Fruit fly (Drosophila melanogaster) whole organism, embryonic: ENCODE results near the gene Bmcp.

ENCODE experiments used
- Ada2b ChIP-seq: fragments of 200-800 bp; sonication (Bioruptor generic); IDR thresholded peaks from 2 replicates; pipeline ENCODE4 v1.3.6; 2022; ENCODE audit warnings: missing biosample characterization, missing genetic modification characterization
- CG1024 ChIP-seq: fragments of 200-800 bp; sonication (Bioruptor generic); IDR thresholded peaks from 2 replicates; pipeline ENCODE4 v1.3.6; 2022; ENCODE audit warnings: missing biosample characterization, missing genetic modification characterization
- CG10366 ChIP-seq: fragments of 200-800 bp; sonication (Bioruptor generic); IDR thresholded peaks from 2 replicates; pipeline ENCODE4 v1.3.6; 2022; ENCODE audit warnings: missing biosample characterization, missing genetic modification characterization
- CG10543 ChIP-seq: fragments of 200-800 bp; sonication (Bioruptor generic); optimal IDR thresholded peaks from 3 replicates; lab custom pipeline; 2017; ENCODE audit warnings: missing biosample characterization, mild to moderate bottlenecking, missing genetic modification characterization, moderate library complexity
- CG12219 ChIP-seq: fragments of 200-800 bp; sonication (Bioruptor generic); optimal IDR thresholded peaks from 3 replicates; lab custom pipeline; 2018; ENCODE audit warnings: missing biosample characterization, mild to moderate bottlenecking, missing genetic modification characterization
- CG12659 ChIP-seq: fragments of 200-800 bp; sonication (Bioruptor generic); optimal IDR thresholded peaks from 3 replicates; lab custom pipeline; 2017; ENCODE audit warnings: mild to moderate bottlenecking, missing biosample characterization, missing genetic modification reagents, missing genetic modification characterization
- CG17912 ChIP-seq: fragments of 200-800 bp; sonication (Bioruptor generic); optimal IDR thresholded peaks from 2 replicates; lab custom pipeline; 2018; ENCODE audit warnings: missing biosample characterization, mild to moderate bottlenecking, missing genetic modification characterization
- CG2120 ChIP-seq: fragments of 200-800 bp; sonication (Bioruptor generic); optimal IDR thresholded peaks from 3 replicates; lab custom pipeline; 2016; ENCODE audit warnings: missing biosample characterization, missing genetic modification characterization
- CG2129 ChIP-seq: fragments of 200-800 bp; sonication (Bioruptor generic); IDR thresholded peaks from 2 replicates; pipeline ENCODE4 v1.3.6; 2022; ENCODE audit warnings: missing biosample characterization, missing genetic modification characterization; ENCODE audit not compliant: partially characterized antibody
- CG30431 ChIP-seq: fragments of 200-800 bp; sonication (Bioruptor generic); optimal IDR thresholded peaks from 2 replicates; lab custom pipeline; 2017; ENCODE audit warnings: missing biosample characterization, missing genetic modification characterization
- CG31441 ChIP-seq: fragments of 200-800 bp; sonication (Bioruptor generic); IDR thresholded peaks from 2 replicates; pipeline ENCODE4 v1.3.6; 2022; ENCODE audit warnings: missing biosample characterization, missing genetic modification characterization
- CG32767 ChIP-seq: fragments of 200-800 bp; sonication (Bioruptor generic); IDR thresholded peaks from 2 replicates; pipeline ENCODE4 v1.3.6; 2022; ENCODE audit warnings: missing biosample characterization, missing genetic modification characterization
- CG34422 ChIP-seq: fragments of 200-800 bp; sonication (Bioruptor generic); IDR thresholded peaks from 3 replicates; pipeline ENCODE4 v1.3.6; 2022; ENCODE audit warnings: missing biosample characterization, missing genetic modification characterization
- CG8359 ChIP-seq: fragments of 200-800 bp; sonication (Bioruptor generic); optimal IDR thresholded peaks from 2 replicates; lab custom pipeline; 2017; ENCODE audit warnings: missing biosample characterization, mild to moderate bottlenecking, missing genetic modification characterization, borderline replicate concordance
- CG8944 ChIP-seq: fragments of 200-800 bp; sonication (Bioruptor generic); optimal IDR thresholded peaks from 3 replicates; lab custom pipeline; 2016; ENCODE audit warnings: missing biosample characterization, missing genetic modification characterization
- CG9797 ChIP-seq: fragments of 200-800 bp; sonication (Bioruptor generic); optimal IDR thresholded peaks from 3 replicates; lab custom pipeline; 2018; ENCODE audit warnings: missing biosample characterization, mild to moderate bottlenecking, missing genetic modification characterization
- D19A ChIP-seq: fragments of 200-800 bp; optimal IDR thresholded peaks from 3 replicates; lab custom pipeline; 2019; ENCODE audit warnings: missing biosample characterization, mild to moderate bottlenecking, missing genetic modification characterization, moderate library complexity
- Dad ChIP-seq: fragments of 200-800 bp; sonication (Bioruptor generic); optimal IDR thresholded peaks from 3 replicates; lab custom pipeline; 2016; ENCODE audit warnings: missing biosample characterization, missing genetic modification characterization
- Doc2 ChIP-seq: fragments of 200-800 bp; sonication (Bioruptor generic); IDR thresholded peaks from 2 replicates; pipeline ENCODE4 v1.3.6; 2022; ENCODE audit warnings: missing biosample characterization, missing genetic modification characterization
- Doc3 ChIP-seq: fragments of 200-800 bp; sonication (Bioruptor generic); IDR thresholded peaks from 3 replicates; pipeline ENCODE4 v1.3.6; 2022; ENCODE audit warnings: missing biosample characterization, missing genetic modification characterization; ENCODE audit not compliant: partially characterized antibody
- E2f1 ChIP-seq: fragments of 200-800 bp; sonication (Bioruptor generic); IDR thresholded peaks from 2 replicates; pipeline ENCODE4 v1.3.6; 2022; ENCODE audit warnings: missing biosample characterization, missing genetic modification characterization
- Elba2 ChIP-seq: fragments of 200-800 bp; sonication (Bioruptor generic); optimal IDR thresholded peaks from 3 replicates; lab custom pipeline; 2016; ENCODE audit warnings: missing biosample characterization, missing genetic modification characterization
- Hr51 ChIP-seq, 2 experiments: fragments of 200-800 bp; sonication (Bioruptor generic); optimal IDR thresholded peaks; 2 replicates in 1 of 2; 3 replicates in 1 of 2; lab custom pipeline; 2016 to 2018; ENCODE audit warnings: missing biosample characterization in 2 of 2, missing genetic modification characterization in 2 of 2, mild to moderate bottlenecking in 1 of 2, moderate library complexity in 1 of 2
- Lpt ChIP-seq: fragments of >200 bp; optimal IDR thresholded peaks from 2 replicates; lab custom pipeline; 2018; ENCODE audit warnings: missing biosample characterization, missing genetic modification characterization
- Med ChIP-seq: fragments of 200-800 bp; sonication (Bioruptor generic); peaks from one replicate; lab custom pipeline; 2016; ENCODE audit warnings: missing biosample characterization, missing genetic modification characterization, mild to moderate bottlenecking, inconsistent platforms, moderate library complexity
- Meics ChIP-seq: fragments of 200-800 bp; sonication (Bioruptor generic); optimal IDR thresholded peaks from 2 replicates; lab custom pipeline; 2017; ENCODE audit warnings: missing biosample characterization, mild to moderate bottlenecking, missing genetic modification characterization
- Nf-YA ChIP-seq: fragments of 200-800 bp; sonication (Bioruptor generic); IDR thresholded peaks from 2 replicates; pipeline ENCODE4 v1.3.6; 2022; ENCODE audit warnings: missing biosample characterization, missing genetic modification characterization
- Poxn ChIP-seq: fragments of 200-800 bp; sonication (Bioruptor generic); IDR thresholded peaks from 2 replicates; pipeline ENCODE4 v1.3.6; 2022; ENCODE audit warnings: missing biosample characterization, missing genetic modification characterization
- Ptx1 ChIP-seq: fragments of 200-800 bp; sonication (Bioruptor generic); IDR thresholded peaks from 2 replicates; pipeline ENCODE4 v1.3.6; 2022; ENCODE audit warnings: missing biosample characterization, missing genetic modification characterization
- Sry-β ChIP-seq: fragments of 200-800 bp; sonication (Bioruptor generic); optimal IDR thresholded peaks from 2 replicates; lab custom pipeline; 2018; ENCODE audit warnings: missing biosample characterization, mild to moderate bottlenecking, missing genetic modification characterization, moderate library complexity
- Sry-δ ChIP-seq: fragments of 200-800 bp; sonication (Bioruptor generic); optimal IDR thresholded peaks from 2 replicates; lab custom pipeline; 2016; ENCODE audit warnings: missing biosample characterization, missing genetic modification characterization
- Vsx1 ChIP-seq: fragments of 200-800 bp; sonication (Bioruptor generic); optimal IDR thresholded peaks from 2 replicates; lab custom pipeline; 2017; ENCODE audit warnings: missing biosample characterization, mild to moderate bottlenecking, missing genetic modification characterization, missing genetic modification reagents
- aop ChIP-seq: fragments of 200-800 bp; sonication (Bioruptor generic); IDR thresholded peaks from 2 replicates; pipeline ENCODE4 v1.3.6; 2022; ENCODE audit warnings: missing biosample characterization, missing genetic modification characterization
- ash1 ChIP-seq: fragments of 200-800 bp; sonication (Bioruptor generic); optimal IDR thresholded peaks from 2 replicates; lab custom pipeline; 2018; ENCODE audit warnings: missing biosample characterization, mild to moderate bottlenecking, missing genetic modification characterization
- br ChIP-seq: fragments of >200 bp; optimal IDR thresholded peaks from 2 replicates; lab custom pipeline; 2017
- chinmo ChIP-seq: fragments of 200-800 bp; sonication (Bioruptor generic); IDR thresholded peaks from 4 replicates; pipeline ENCODE4 v1.3.6; 2022; ENCODE audit warnings: missing biosample characterization, missing genetic modification characterization; ENCODE audit not compliant: partially characterized antibody
- chn ChIP-seq: fragments of 200-800 bp; sonication (Bioruptor generic); optimal IDR thresholded peaks from 2 replicates; lab custom pipeline; 2016; ENCODE audit warnings: missing biosample characterization, missing genetic modification characterization
- disco-r ChIP-seq: fragments of 200-800 bp; sonication (Bioruptor generic); optimal IDR thresholded peaks from 2 replicates; lab custom pipeline; 2016; ENCODE audit warnings: missing biosample characterization, missing genetic modification characterization
- fd102C ChIP-seq: fragments of 200-800 bp; sonication (Bioruptor generic); optimal IDR thresholded peaks from 2 replicates; lab custom pipeline; 2018; ENCODE audit warnings: missing biosample characterization, mild to moderate bottlenecking, missing genetic modification characterization, moderate library complexity
- gfzf ChIP-seq: fragments of 200-800 bp; sonication (Bioruptor generic); optimal IDR thresholded peaks from 2 replicates; lab custom pipeline; 2016; ENCODE audit warnings: missing biosample characterization, mild to moderate bottlenecking, missing genetic modification characterization, moderate library complexity
- kni ChIP-seq: fragments of 200-800 bp; sonication (Bioruptor generic); optimal IDR thresholded peaks from 3 replicates; lab custom pipeline; 2017; ENCODE audit warnings: mild to moderate bottlenecking, missing biosample characterization, missing genetic modification reagents, missing genetic modification characterization
- knrl ChIP-seq: fragments of 200-800 bp; sonication (Bioruptor generic); IDR thresholded peaks from 3 replicates; pipeline ENCODE4 v1.3.6; 2022; ENCODE audit warnings: missing biosample characterization, missing genetic modification characterization; ENCODE audit not compliant: partially characterized antibody
- lab ChIP-seq: fragments of 200-800 bp; sonication (Bioruptor generic); optimal IDR thresholded peaks from 3 replicates; lab custom pipeline; 2017; ENCODE audit warnings: missing biosample characterization, missing genetic modification characterization, mild to moderate bottlenecking, moderate library complexity, missing genetic modification reagents
- lilli ChIP-seq: fragments of 200-800 bp; sonication (Bioruptor generic); optimal IDR thresholded peaks from 3 replicates; lab custom pipeline; 2016; ENCODE audit warnings: missing biosample characterization, missing genetic modification characterization
- onecut ChIP-seq: fragments of 200-800 bp; sonication (Bioruptor generic); IDR thresholded peaks from 2 replicates; pipeline ENCODE4 v1.3.6; 2022; ENCODE audit warnings: missing biosample characterization, missing genetic modification characterization
- salm ChIP-seq: fragments of 200-800 bp; sonication (Bioruptor generic); optimal IDR thresholded peaks from 2 replicates; lab custom pipeline; 2018; ENCODE audit warnings: missing biosample characterization, mild to moderate bottlenecking, missing genetic modification characterization
- schlank ChIP-seq: fragments of 200-800 bp; sonication (Bioruptor generic); optimal IDR thresholded peaks from 2 replicates; lab custom pipeline; 2018; ENCODE audit warnings: missing biosample characterization, mild to moderate bottlenecking, missing genetic modification characterization
- sqz ChIP-seq: fragments of 200-800 bp; sonication (Bioruptor generic); optimal IDR thresholded peaks from 3 replicates; lab custom pipeline; 2018; ENCODE audit warnings: missing biosample characterization, mild to moderate bottlenecking, missing genetic modification characterization
- vvl ChIP-seq: fragments of 200-800 bp; sonication (Bioruptor generic); IDR thresholded peaks from 2 replicates; pipeline ENCODE4 v1.3.6; 2022; ENCODE audit warnings: missing biosample characterization, missing genetic modification characterization

Gene Bmcp

DNA sequence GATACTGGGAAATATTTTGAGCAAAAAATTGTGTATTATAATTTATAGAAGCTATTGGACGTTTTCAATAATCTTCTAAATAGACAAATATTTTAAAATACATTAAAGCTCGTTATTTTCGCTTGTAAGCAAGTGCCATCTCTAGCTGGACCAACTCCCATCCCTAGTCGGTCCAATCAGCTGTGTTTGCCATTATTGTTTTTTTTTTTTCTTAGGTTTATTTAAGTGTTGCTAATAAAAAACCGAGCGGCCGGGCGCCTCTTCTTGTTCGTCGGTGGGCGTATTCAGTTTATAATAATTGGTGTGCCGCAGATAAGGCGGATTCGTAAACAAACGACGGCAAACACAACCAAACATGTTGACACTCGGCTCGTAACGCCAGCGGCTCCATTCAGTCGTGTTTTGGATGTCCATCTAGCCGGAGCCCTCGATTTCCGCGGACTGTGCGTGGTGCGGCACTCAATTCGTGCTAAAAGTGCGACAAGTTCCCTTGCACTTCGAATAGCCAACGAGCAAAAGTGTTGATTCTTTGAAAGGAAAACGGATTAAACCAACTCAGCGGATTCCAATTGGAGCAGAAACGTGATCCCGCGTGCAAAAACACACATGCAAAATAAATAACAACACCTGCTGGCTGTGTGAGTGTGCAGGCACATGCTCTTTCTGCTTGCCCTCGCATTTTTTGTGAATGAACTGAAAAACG, 36.8 kb upstream of the Bmcp start, which contains the start of gene Sugb (continued):
- TF ChIP-seq CG32767 (GFP tag; lab: Robert Waterston, UW): no peak
- TF ChIP-seq Meics: peak; percentile 54
- peak; percentile 52 to 57 for TF ChIP-seq Hr51 (GFP tag; optimal IDR thresholded peaks at IDR 0.05; lab: Kevin White, UChicago)
- TF ChIP-seq CG31441: peak; percentile 28; the same call in 1 of the 2 replicates
- TF ChIP-seq Nf-YA (GFP tag; lab: Robert Waterston, UW): no peak
- no peak; the same call in 1 of the 2 replicates for TF ChIP-seq Ada2b
- no peak for TF ChIP-seq Doc2 (GFP tag; lab: Robert Waterston, UW)
- peak; percentile 40 for TF ChIP-seq CG10543 (GFP tag; lab: Kevin White, UChicago)
- no peak for TF ChIP-seq CG1024
- no peak for TF ChIP-seq kni
- TF ChIP-seq Poxn (GFP tag; lab: Robert Waterston, UW): no peak
- no peak for TF ChIP-seq gfzf (GFP tag; lab: Kevin White, UChicago)
- TF ChIP-seq vvl: peak; percentile 81
- TF ChIP-seq CG2120 (GFP tag; lab: Kevin White, UChicago): peak; percentile 91
- TF ChIP-seq disco-r (GFP tag; lab: Kevin White, UChicago): no peak
- TF ChIP-seq Sry-β: no peak
- TF ChIP-seq chn (GFP tag; lab: Kevin White, UChicago): peak; percentile 34
- TF ChIP-seq CG2129 (GFP tag; lab: Robert Waterston, UW): peak; percentile 32
- peak; percentile 83 for TF ChIP-seq lilli (GFP tag; lab: Kevin White, UChicago)
- TF ChIP-seq E2f1 (GFP tag; lab: Robert Waterston, UW): peak; percentile 41; the same call in 1 of the 2 replicates
- TF ChIP-seq chinmo (GFP tag; lab: Robert Waterston, UW): 0 out of 4 replicates have a peak, but pooled peaks have one; percentile 62
- peak; percentile 77 for TF ChIP-seq lab (GFP tag; lab: Kevin White, UChicago)
- no peak for TF ChIP-seq br (lab: Kevin White, UChicago)
- TF ChIP-seq CG8359 (GFP tag; lab: Kevin White, UChicago): no peak
- TF ChIP-seq CG9797 (GFP tag; lab: Kevin White, UChicago): no peak
- peak; percentile 33 for TF ChIP-seq schlank (tag; lab: Kevin White, UChicago)
- peak; percentile 28 for TF ChIP-seq Dad
- peak; percentile 56; the same call in 1 of the 2 replicates for TF ChIP-seq Ptx1
- peak; percentile 26 for TF ChIP-seq salm
- no peak for TF ChIP-seq Lpt (GFP tag; lab: Kevin White, UChicago)
- peak; percentile 96 for TF ChIP-seq sqz (GFP tag; lab: Kevin White, UChicago)
- peak; percentile 71 for TF ChIP-seq Doc3 (GFP tag; lab: Robert Waterston, UW)
- peak; percentile 65 for TF ChIP-seq CG12659 (GFP tag; lab: Kevin White, UChicago)
- TF ChIP-seq knrl (GFP tag; lab: Robert Waterston, UW): peak; percentile 66; the same call in 1 of the 3 replicates
- peak; percentile 0 for TF ChIP-seq Elba2 (GFP tag; lab: Kevin White, UChicago)
- TF ChIP-seq CG12219: peak; percentile 14
- peak; percentile 49 for TF ChIP-seq onecut (GFP tag; lab: Robert Waterston, UW)
- TF ChIP-seq CG8944 (GFP tag; lab: Kevin White, UChicago): peak; percentile 36
- peak; percentile 72 for TF ChIP-seq Sry-δ (GFP tag; lab: Kevin White, UChicago)
- no peak for TF ChIP-seq CG30431 (GFP tag; lab: Kevin White, UChicago)
- TF ChIP-seq aop (GFP tag; lab: Robert Waterston, UW): no peak
- TF ChIP-seq CG10366 (GFP tag; lab: Robert Waterston, UW): peak; percentile 40; the same call in 1 of the 2 replicates
- peak; percentile 62; the same call in 1 of the 3 replicates for TF ChIP-seq CG34422 (GFP tag; lab: Robert Waterston, UW)
- TF ChIP-seq Vsx1 (GFP tag; lab: Kevin White, UChicago): peak; percentile 78
- no peak for TF ChIP-seq ash1
- peak; percentile 19 for TF ChIP-seq D19A (tag; lab: Kevin White, UChicago)
- no peak for TF ChIP-seq fd102C
- TF ChIP-seq CG17912 (GFP tag; lab: Kevin White, UChicago): no peak
- TF ChIP-seq Med (GFP tag; lab: Kevin White, UChicago): peak; percentile 92
